Worm (Caenorhabditis elegans) whole organism, late embryonic: ENCODE data around the gene gpc-1.

Source experiments
- K09A11.1 ChIP-seq: sonication (generic microtip); optimal IDR thresholded peaks from 2 replicates; lab custom pipeline; 2017; ENCODE audit warnings: antibody characterized with exemption, mild to moderate bottlenecking, missing genetic modification characterization, missing compliant biosample characterization; ENCODE audit not compliant: insufficient read depth
- ceh-2 ChIP-seq: sonication (generic microtip); optimal IDR thresholded peaks from 2 replicates; lab custom pipeline; 2016; ENCODE audit warnings: missing genotype, missing genetic modification characterization, missing compliant biosample characterization
- hlh-30 ChIP-seq: sonication (generic microtip); optimal IDR thresholded peaks from 2 replicates; lab custom pipeline; 2017; ENCODE audit warnings: antibody characterized with exemption, missing genetic modification characterization, missing compliant biosample characterization; ENCODE audit not compliant: insufficient read depth
- sox-4 ChIP-seq: sonication (generic microtip); optimal IDR thresholded peaks from 2 replicates; lab custom pipeline; 2017; ENCODE audit warnings: mild to moderate bottlenecking, missing genetic modification characterization, inconsistent platforms, missing compliant biosample characterization
- unc-3 ChIP-seq, 2 experiments: fragments of 200-800 bp in 1 of 2; sonication (Bioruptor generic) in 1 of 2; sonication (generic microtip) in 1 of 2; conservative IDR thresholded peaks in 1 of 2; optimal IDR thresholded peaks in 1 of 2; 2 replicates each; pipeline versions ENCODE4 v1.3.6 to Lab custom; 2016 to 2022; ENCODE audit warnings: missing compliant biosample characterization in 2 of 2, missing genetic modification characterization in 2 of 2, missing genetic modification reagents in 1 of 2

- TF ChIP-seq sox-4 (no peak), ceh-2 (no peak), hlh-30 (tag; lab: Kevin White, UChicago) (no peak), K09A11.1 (tag; lab: Kevin White, UChicago) (no peak), unc-3 (GFP tag; conservative IDR thresholded peaks at IDR 0.05; lab: Robert Waterston, UW) (no peak), unc-3 (tag; optimal IDR thresholded peaks at IDR 0.05; lab: Kevin White, UChicago) (no peak)
Observed at ce11 chrX:12929961-12930360, 45.2 kb upstream of the gpc-1 start, which contains the start of gene C34E7.3.
